Worm (Caenorhabditis elegans) whole organism, late embryonic: Measurements from ENCODE around the gene nex-3.

Experiments used
- C38D4.7 ChIP-seq: fragments of 200-800 bp; sonication (Bioruptor generic); optimal IDR thresholded peaks from 2 replicates; lab custom pipeline; 2018; ENCODE audit warnings: mild to moderate bottlenecking, missing genetic modification characterization, moderate library complexity, missing compliant biosample characterization
- K09A11.1 ChIP-seq: sonication (generic microtip); optimal IDR thresholded peaks from 2 replicates; lab custom pipeline; 2017; ENCODE audit warnings: antibody characterized with exemption, mild to moderate bottlenecking, missing genetic modification characterization, missing compliant biosample characterization; ENCODE audit not compliant: insufficient read depth
- T23F11.4 ChIP-seq: fragments of 200-800 bp; sonication (Bioruptor generic); optimal IDR thresholded peaks from 2 replicates; lab custom pipeline; 2018; ENCODE audit warnings: mild to moderate bottlenecking, missing genetic modification characterization, missing compliant biosample characterization
- Y22D7AL.16 ChIP-seq: sonication (generic microtip); optimal IDR thresholded peaks from 2 replicates; lab custom pipeline; 2016; ENCODE audit warnings: missing genetic modification characterization, missing compliant biosample characterization
- ceh-14 ChIP-seq: sonication (generic microtip); optimal IDR thresholded peaks from 2 replicates; lab custom pipeline; 2016; ENCODE audit warnings: missing genotype, missing genetic modification characterization, missing compliant biosample characterization
- ceh-18 ChIP-seq: sonication (generic microtip); optimal IDR thresholded peaks from 2 replicates; lab custom pipeline; 2016; ENCODE audit warnings: missing genetic modification characterization, missing compliant biosample characterization
- ceh-2 ChIP-seq: sonication (generic microtip); optimal IDR thresholded peaks from 2 replicates; lab custom pipeline; 2016; ENCODE audit warnings: missing genotype, missing genetic modification characterization, missing compliant biosample characterization
- ceh-22 ChIP-seq: sonication (generic microtip); optimal IDR thresholded peaks from 2 replicates; lab custom pipeline; 2017; ENCODE audit warnings: missing biosample characterization, missing genetic modification characterization
- ceh-34 ChIP-seq: sonication (generic microtip); optimal IDR thresholded peaks from 2 replicates; lab custom pipeline; 2016; ENCODE audit warnings: mild to moderate bottlenecking, missing genetic modification characterization, missing compliant biosample characterization
- ceh-45 ChIP-seq: fragments of 200-800 bp; sonication (Bioruptor generic); IDR thresholded peaks from 2 replicates; pipeline ENCODE4 v1.3.6; 2022; ENCODE audit warnings: missing genetic modification reagents, missing genetic modification characterization, missing compliant biosample characterization
- ceh-6 ChIP-seq: fragments of 200-800 bp; sonication (Bioruptor generic); optimal IDR thresholded peaks from 2 replicates; lab custom pipeline; 2018; ENCODE audit warnings: mild to moderate bottlenecking, missing genetic modification characterization, missing compliant biosample characterization
- che-1 ChIP-seq: sonication (generic microtip); optimal IDR thresholded peaks from 2 replicates; lab custom pipeline; 2016; ENCODE audit warnings: mild to moderate bottlenecking, missing genetic modification characterization, missing compliant biosample characterization
- elt-2 ChIP-seq: sonication (generic microtip); optimal IDR thresholded peaks from 2 replicates; lab custom pipeline; 2016; ENCODE audit warnings: missing genetic modification reagents, missing genetic modification characterization, missing compliant biosample characterization
- ets-4 ChIP-seq: sonication (generic microtip); optimal IDR thresholded peaks from 2 replicates; lab custom pipeline; 2016; ENCODE audit warnings: missing genetic modification characterization, missing compliant biosample characterization
- eyg-1 ChIP-seq: sonication (generic microtip); optimal IDR thresholded peaks from 2 replicates; lab custom pipeline; 2016; ENCODE audit warnings: missing genotype, missing genetic modification characterization, missing compliant biosample characterization
- fax-1 ChIP-seq: sonication (generic microtip); optimal IDR thresholded peaks from 2 replicates; lab custom pipeline; 2016; ENCODE audit warnings: missing genotype, missing genetic modification characterization, missing compliant biosample characterization
- fkh-6 ChIP-seq: sonication (generic microtip); optimal IDR thresholded peaks from 2 replicates; lab custom pipeline; 2016; ENCODE audit warnings: missing genetic modification characterization, missing compliant biosample characterization
- gmeb-2 ChIP-seq: sonication (generic microtip); optimal IDR thresholded peaks from 2 replicates; lab custom pipeline; 2016; ENCODE audit warnings: missing genetic modification characterization, inconsistent platforms, missing compliant biosample characterization
- hlh-13 ChIP-seq: fragments of 200-800 bp; sonication (Bioruptor generic); optimal IDR thresholded peaks from 2 replicates; lab custom pipeline; 2018; ENCODE audit warnings: mild to moderate bottlenecking, missing genetic modification characterization, missing compliant biosample characterization
- hlh-15 ChIP-seq: sonication (generic microtip); optimal IDR thresholded peaks from 2 replicates; lab custom pipeline; 2016; ENCODE audit warnings: missing genetic modification characterization, missing compliant biosample characterization
- hlh-6 ChIP-seq: sonication (generic microtip); optimal IDR thresholded peaks from 2 replicates; lab custom pipeline; 2016; ENCODE audit warnings: missing genotype, missing genetic modification characterization, missing compliant biosample characterization
- lim-6 ChIP-seq: sonication (generic microtip); optimal IDR thresholded peaks from 2 replicates; lab custom pipeline; 2016; ENCODE audit warnings: missing genetic modification characterization, missing compliant biosample characterization
- lin-11 ChIP-seq: fragments of 200-800 bp; sonication (Bioruptor generic); optimal IDR thresholded peaks from 2 replicates; lab custom pipeline; 2018; ENCODE audit warnings: mild to moderate bottlenecking, missing genetic modification characterization, missing compliant biosample characterization
- nfya-1 ChIP-seq: sonication (generic microtip); optimal IDR thresholded peaks from 2 replicates; lab custom pipeline; 2017; ENCODE audit warnings: missing genetic modification characterization, mild to moderate bottlenecking, missing compliant biosample characterization, antibody characterized with exemption, moderate library complexity
- nhr-232 ChIP-seq: sonication (generic microtip); optimal IDR thresholded peaks from 2 replicates; lab custom pipeline; 2016; ENCODE audit warnings: missing genetic modification characterization, missing compliant biosample characterization
- pat-9 ChIP-seq: fragments of 200-800 bp; sonication (Bioruptor generic); optimal IDR thresholded peaks from 2 replicates; lab custom pipeline; 2018; ENCODE audit warnings: mild to moderate bottlenecking, missing genetic modification characterization, moderate library complexity, missing compliant biosample characterization
- pha-2 ChIP-seq: sonication (generic microtip); optimal IDR thresholded peaks from 2 replicates; lab custom pipeline; 2017; ENCODE audit warnings: mild to moderate bottlenecking, missing genetic modification characterization, missing compliant biosample characterization
- pqm-1 ChIP-seq: sonication (generic microtip); optimal IDR thresholded peaks from 2 replicates; lab custom pipeline; 2016; ENCODE audit warnings: missing genetic modification characterization, missing compliant biosample characterization
- sox-2 ChIP-seq: fragments of 200-800 bp; sonication (Bioruptor generic); IDR thresholded peaks from 2 replicates; pipeline ENCODE4 v1.3.6; 2022; ENCODE audit warnings: missing genetic modification reagents, missing genetic modification characterization, missing compliant biosample characterization
- sox-4 ChIP-seq: sonication (generic microtip); optimal IDR thresholded peaks from 2 replicates; lab custom pipeline; 2017; ENCODE audit warnings: mild to moderate bottlenecking, missing genetic modification characterization, inconsistent platforms, missing compliant biosample characterization
- syd-9 ChIP-seq: sonication (generic microtip); optimal IDR thresholded peaks from 2 replicates; lab custom pipeline; 2016; ENCODE audit warnings: mild to moderate bottlenecking, missing genetic modification characterization, moderate library complexity, missing compliant biosample characterization
- tbx-2 ChIP-seq: sonication (generic microtip); optimal IDR thresholded peaks from 2 replicates; lab custom pipeline; 2016; ENCODE audit warnings: missing genetic modification characterization, missing compliant biosample characterization
- unc-42 ChIP-seq: sonication (generic microtip); optimal IDR thresholded peaks from 2 replicates; lab custom pipeline; 2016; ENCODE audit warnings: missing genotype, missing genetic modification characterization, missing compliant biosample characterization
- unc-86 ChIP-seq: sonication (generic microtip); optimal IDR thresholded peaks from 2 replicates; lab custom pipeline; 2016; ENCODE audit warnings: missing genetic modification characterization, missing compliant biosample characterization
- zip-5 ChIP-seq: sonication (generic microtip); optimal IDR thresholded peaks from 2 replicates; lab custom pipeline; 2016; ENCODE audit warnings: missing genetic modification characterization, missing compliant biosample characterization
- ztf-16 ChIP-seq: sonication (generic microtip); optimal IDR thresholded peaks from 2 replicates; lab custom pipeline; 2017; ENCODE audit warnings: missing genetic modification characterization, missing compliant biosample characterization

Gene nex-3

ce11 chrIII:4412108-4413009, 29.5 kb upstream of the nex-3 start:
- TF ChIP-seq zip-5 (tag; lab: Kevin White, UChicago) = no peak
- TF ChIP-seq sox-4 = no peak
- no peak for TF ChIP-seq ceh-45
- TF ChIP-seq nfya-1 (tag; lab: Kevin White, UChicago) = no peak
- no peak for TF ChIP-seq gmeb-2 (tag; lab: Kevin White, UChicago)
- no peak for TF ChIP-seq lim-6 (tag; lab: Kevin White, UChicago)
- no peak for TF ChIP-seq ceh-22
- no peak for TF ChIP-seq elt-2 (tag; lab: Kevin White, UChicago)
- no peak for TF ChIP-seq pha-2 (tag; lab: Kevin White, UChicago)
- TF ChIP-seq eyg-1 (tag; lab: Kevin White, UChicago) = no peak
- TF ChIP-seq sox-2 = no peak
- no peak for TF ChIP-seq unc-86 (tag; lab: Kevin White, UChicago)
- no peak for TF ChIP-seq nhr-232 (tag; lab: Kevin White, UChicago)
- no peak for TF ChIP-seq ets-4 (tag; lab: Kevin White, UChicago)
- TF ChIP-seq hlh-6 (tag; lab: Kevin White, UChicago) = no peak
- no peak for TF ChIP-seq hlh-13 (GFP tag; lab: Kevin White, UChicago)
- no peak for TF ChIP-seq pqm-1
- no peak for TF ChIP-seq ztf-16

DNA sequence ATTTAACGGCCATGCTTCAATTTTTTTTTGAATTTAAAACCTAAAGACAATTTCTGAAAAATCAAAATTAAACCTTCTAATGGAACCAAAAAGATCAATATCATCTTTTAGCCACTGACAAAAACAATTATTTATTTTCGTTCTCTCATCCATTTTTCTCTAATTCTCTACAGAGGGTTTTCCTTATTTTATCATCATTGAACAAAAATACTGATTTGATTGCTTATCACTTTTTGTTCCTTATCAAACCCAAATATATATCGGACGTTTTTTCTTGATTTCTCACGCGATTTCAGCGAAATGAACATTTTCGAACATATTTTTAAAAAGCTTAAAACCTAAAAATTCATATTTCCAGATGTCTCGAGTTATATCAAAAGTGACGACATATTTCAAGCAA, 28.8 kb upstream of the nex-3 start, which contains the start of gene mpc-1:
Gene mpc-1 (plus strand): TSS at position 359 of the 400 bp plus-strand sequence.
- TF ChIP-seq elt-2 (tag; lab: Kevin White, UChicago) (peak; percentile 90), ceh-14 (tag; lab: Kevin White, UChicago) (no peak)

DNA sequence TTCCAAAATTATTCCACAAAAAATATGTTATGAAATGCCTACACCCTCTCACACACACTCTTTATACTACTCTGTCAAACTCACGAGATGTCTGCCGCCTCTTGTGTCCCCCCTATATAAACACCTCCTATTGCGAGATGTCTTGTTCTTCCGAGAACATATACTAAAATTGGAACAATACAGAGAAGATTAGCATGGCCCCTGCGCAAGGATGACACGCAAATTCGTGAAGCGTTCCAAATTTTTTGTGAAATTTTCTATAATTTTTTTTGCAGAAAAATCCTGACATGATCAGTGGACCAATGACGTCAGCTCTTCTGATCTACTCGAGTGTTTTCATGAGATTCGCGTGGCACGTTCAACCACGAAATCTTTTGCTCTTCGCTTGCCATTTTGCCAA, 27.8 kb upstream of the nex-3 start:
- peak; percentile 42 for TF ChIP-seq pha-2 (tag; lab: Kevin White, UChicago)
- peak; percentile 63 for TF ChIP-seq sox-2
- peak; percentile 57 for TF ChIP-seq elt-2 (tag; lab: Kevin White, UChicago)
- peak; percentile 9 for TF ChIP-seq nhr-232 (tag; lab: Kevin White, UChicago)
- peak; percentile 44 for TF ChIP-seq tbx-2 (tag; lab: Kevin White, UChicago)
- peak; percentile 30 for TF ChIP-seq syd-9 (tag; lab: Kevin White, UChicago)
- peak; percentile 13 for TF ChIP-seq pat-9 (tag; lab: Kevin White, UChicago)
- peak; percentile 29 for TF ChIP-seq T23F11.4 (GFP tag; lab: Kevin White, UChicago)
- TF ChIP-seq ceh-45 = peak; percentile 66; the same call in 1 of the 2 replicates
- TF ChIP-seq ceh-18 (tag; lab: Kevin White, UChicago) = peak; percentile 11
- TF ChIP-seq lin-11 (tag; lab: Kevin White, UChicago) = peak; percentile 12
- peak; percentile 12 for TF ChIP-seq nfya-1 (tag; lab: Kevin White, UChicago)
- TF ChIP-seq ceh-14 (tag; lab: Kevin White, UChicago) = peak; percentile 41
- TF ChIP-seq hlh-15 (tag; lab: Kevin White, UChicago) = peak; percentile 7
- peak; percentile 23 for TF ChIP-seq hlh-6 (tag; lab: Kevin White, UChicago)
- TF ChIP-seq che-1 (tag; lab: Kevin White, UChicago) = peak; percentile 11
- TF ChIP-seq fkh-6 (tag; lab: Kevin White, UChicago) = peak; percentile 19
- TF ChIP-seq Y22D7AL.16 (tag; lab: Kevin White, UChicago) = peak; percentile 20
- TF ChIP-seq ceh-34 (tag; lab: Kevin White, UChicago) = peak; percentile 19
- peak; percentile 8 for TF ChIP-seq zip-5 (tag; lab: Kevin White, UChicago)
- peak; percentile 38 for TF ChIP-seq ceh-6
- peak; percentile 5 for TF ChIP-seq unc-42 (tag; lab: Kevin White, UChicago)
- TF ChIP-seq C38D4.7 (GFP tag; lab: Kevin White, UChicago) = peak; percentile 41
- peak; percentile 22 for TF ChIP-seq K09A11.1 (tag; lab: Kevin White, UChicago)
- peak; percentile 5 for TF ChIP-seq ceh-2 (tag; lab: Kevin White, UChicago)
- peak; percentile 20 for TF ChIP-seq fax-1
- TF ChIP-seq, all 69 proteins: peak for 26; not testable (repeated sequence) for 43
